Fruit fly (Drosophila melanogaster) whole organism, prepupa: ENCODE results near the gene RnpS1.
A peak's percentile ranks its signal among the peaks of the same experiment; 100 is the strongest.

Source experiments
- Blimp-1 ChIP-seq: fragments of 200-800 bp; sonication (Bioruptor generic); optimal IDR thresholded peaks from 3 replicates; lab custom pipeline; 2017; ENCODE audit warnings: missing biosample characterization, missing genetic modification characterization, mild to moderate bottlenecking, moderate library complexity, missing genetic modification reagents
- CG10669 ChIP-seq: fragments of 200-800 bp; sonication (Bioruptor generic); optimal IDR thresholded peaks from 3 replicates; lab custom pipeline; 2018; ENCODE audit warnings: missing biosample characterization, mild to moderate bottlenecking, missing genetic modification characterization, moderate library complexity
- CG6854 ChIP-seq: fragments of 200-800 bp; sonication (Bioruptor generic); optimal IDR thresholded peaks from 2 replicates; lab custom pipeline; 2017; ENCODE audit warnings: missing biosample characterization, mild to moderate bottlenecking, missing genetic modification characterization
- CG8319 ChIP-seq: fragments of 200-800 bp; sonication (Bioruptor generic); optimal IDR thresholded peaks from 3 replicates; lab custom pipeline; 2016; ENCODE audit warnings: missing biosample characterization, missing genetic modification characterization
- CG8632 ChIP-seq: fragments of 200-800 bp; sonication (Bioruptor generic); optimal IDR thresholded peaks from 3 replicates; lab custom pipeline; 2016; ENCODE audit warnings: missing biosample characterization, missing genetic modification characterization
- Eip75B ChIP-seq: fragments of 200-800 bp; sonication (Bioruptor generic); optimal IDR thresholded peaks from 3 replicates; lab custom pipeline; 2016; ENCODE audit warnings: missing biosample characterization, missing genetic modification characterization
- Ets21C ChIP-seq: fragments of 200-800 bp; sonication (Bioruptor generic); optimal IDR thresholded peaks from 3 replicates; lab custom pipeline; 2016; ENCODE audit warnings: missing biosample characterization, missing genetic modification characterization
- Hr39 ChIP-seq: fragments of 200-800 bp; sonication (Bioruptor generic); optimal IDR thresholded peaks from 2 replicates; lab custom pipeline; 2016; ENCODE audit warnings: missing biosample characterization, missing genetic modification characterization
- OdsH ChIP-seq: fragments of 200-800 bp; sonication (Bioruptor generic); optimal IDR thresholded peaks from 3 replicates; lab custom pipeline; 2016; ENCODE audit warnings: missing biosample characterization, missing genetic modification characterization
- esn ChIP-seq: fragments of 200-800 bp; sonication (Bioruptor generic); optimal IDR thresholded peaks from 2 replicates; lab custom pipeline; 2016; ENCODE audit warnings: missing biosample characterization, mild to moderate bottlenecking, missing genetic modification characterization, moderate library complexity
- fkh ChIP-seq: fragments of 200-800 bp; sonication (Bioruptor generic); optimal IDR thresholded peaks from 3 replicates; lab custom pipeline; 2017; ENCODE audit warnings: missing biosample characterization, mild to moderate bottlenecking, missing genetic modification characterization, moderate library complexity
- net ChIP-seq: fragments of 200-800 bp; sonication (Bioruptor generic); optimal IDR thresholded peaks from 3 replicates; lab custom pipeline; 2016; ENCODE audit warnings: missing biosample characterization, missing genetic modification characterization
- spab ChIP-seq: fragments of 200-800 bp; sonication (Bioruptor generic); optimal IDR thresholded peaks from 2 replicates; lab custom pipeline; 2017; ENCODE audit warnings: missing biosample characterization, mild to moderate bottlenecking, missing genetic modification characterization, missing genetic modification reagents

DNA sequence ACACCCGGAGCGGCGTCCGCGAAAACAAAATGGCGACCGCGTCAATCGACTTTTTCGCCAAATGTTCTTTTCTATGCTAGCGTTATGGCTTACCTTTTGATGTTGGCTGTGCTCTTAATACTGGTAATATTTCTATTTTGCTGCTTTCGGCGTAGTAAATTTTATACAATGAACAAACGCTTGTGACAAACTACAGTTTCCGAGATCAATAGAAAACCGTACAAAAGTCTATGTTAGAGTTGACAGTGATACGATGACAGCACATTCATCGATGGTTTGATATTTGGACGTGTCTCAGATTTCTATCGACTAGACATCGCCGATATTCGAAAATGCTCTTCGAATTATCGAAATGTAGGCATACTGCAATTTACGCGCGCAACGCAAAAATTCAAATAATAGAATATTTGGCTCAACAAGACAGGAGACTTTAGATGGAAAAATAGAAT, 41.7 kb upstream of the RnpS1 start, which contains the start of gene rump:
- TF ChIP-seq spab (GFP tag; lab: Kevin White, UChicago) = no peak
- TF ChIP-seq net (GFP tag; lab: Kevin White, UChicago) = no peak
- TF ChIP-seq Blimp-1 = no peak
- TF ChIP-seq Hr39 (GFP tag; lab: Kevin White, UChicago) = no peak
- TF ChIP-seq OdsH (GFP tag; lab: Kevin White, UChicago) = no peak
- TF ChIP-seq CG8632 (GFP tag; lab: Kevin White, UChicago) = no peak
- TF ChIP-seq CG6854 (GFP tag; lab: Kevin White, UChicago) = no peak
- TF ChIP-seq esn (GFP tag; lab: Kevin White, UChicago) = peak; percentile 2
- TF ChIP-seq CG10669 (GFP tag; lab: Kevin White, UChicago) = no peak
- TF ChIP-seq CG8319 (GFP tag; lab: Kevin White, UChicago) = no peak
- no peak for TF ChIP-seq fkh (GFP tag; lab: Kevin White, UChicago)
- no peak for TF ChIP-seq Eip75B (GFP tag; lab: Kevin White, UChicago)
- TF ChIP-seq Ets21C (GFP tag; lab: Kevin White, UChicago) = no peak
